Worm (Caenorhabditis elegans): ENCODE results near the gene mpz-5.

mpz-5 gene

DNA sequence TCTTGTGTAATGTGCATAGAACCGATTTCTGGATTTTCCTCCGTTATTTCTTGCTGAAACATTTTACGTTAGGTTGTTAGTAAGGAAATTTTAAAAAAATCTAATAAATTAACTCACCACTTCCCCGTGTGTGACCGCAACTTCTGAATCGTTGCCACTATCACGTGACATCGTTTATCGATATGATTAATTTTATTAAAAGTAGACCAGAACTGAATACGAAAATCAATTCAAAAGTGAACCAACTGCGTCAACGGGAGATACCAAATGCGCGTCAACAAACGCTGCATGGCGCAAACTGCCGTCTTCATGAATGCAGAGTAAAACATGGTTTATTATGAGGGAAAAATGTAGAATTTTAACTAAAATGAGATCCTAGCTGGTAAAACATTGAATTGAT is 7.6 kb downstream of the mpz-5 start, which contains the start of gene sir-2.1 (continued):
- TF ChIP-seq zfp-3 (GFP tag; conservative IDR thresholded peaks at IDR 0.05) (no peak), lin-38 (GFP tag; IDR thresholded peaks at IDR 0.05) (peak; percentile 53), mep-1 (tag; optimal IDR thresholded peaks at IDR 0.05) (peak; percentile 50), R02D3.7 (tag; optimal IDR thresholded peaks at IDR 0.05) (no peak), F26F4.8 (GFP tag; conservative IDR thresholded peaks at IDR 0.05) (no peak), skn-1 (tag; optimal IDR thresholded peaks at IDR 0.05) (no peak), hmg-1.1 (GFP tag; IDR thresholded peaks at IDR 0.05) (peak; percentile 57; the same call in 1 of the 2 replicates), D1046.2 (GFP tag; IDR thresholded peaks at IDR 0.05) (no peak), lin-39 (tag; optimal IDR thresholded peaks at IDR 0.05) (no peak)

DNA sequence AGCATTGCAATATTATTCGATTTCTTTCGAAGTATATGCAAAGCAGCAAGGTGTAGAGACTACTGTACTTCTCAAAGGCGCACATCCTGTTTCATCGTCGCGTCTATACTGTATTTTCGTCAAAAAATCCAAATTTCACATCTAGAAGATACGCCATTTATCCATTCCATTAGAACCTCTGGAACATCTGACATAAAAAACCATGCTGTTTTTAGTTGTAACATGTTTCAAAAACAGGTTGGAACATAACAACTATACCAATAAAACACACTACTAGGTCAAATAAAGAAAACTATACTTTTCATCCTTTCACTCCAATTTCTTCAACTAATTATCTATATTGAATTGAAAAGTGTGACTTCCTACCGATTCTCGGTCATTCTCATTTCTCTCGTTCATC is 13.3 kb downstream of the mpz-5 start, which contains the start of gene ugt-59:
ugt-59 (plus strand) TSS at position 301 of the 400 bp plus-strand sequence.
- TF ChIP-seq daf-12 (tag; optimal IDR thresholded peaks at IDR 0.05) (no peak), lin-38 (GFP tag; IDR thresholded peaks at IDR 0.05) (no peak), ceh-44 (GFP tag; IDR thresholded peaks at IDR 0.05) (no peak), F10B5.3 (tag; optimal IDR thresholded peaks at IDR 0.05) (no peak), fkh-10 (GFP tag; optimal IDR thresholded peaks at IDR 0.05) (no peak), D1046.2 (GFP tag; IDR thresholded peaks at IDR 0.05) (no peak), tra-1 (GFP tag; IDR thresholded peaks at IDR 0.05) (no peak), nhr-237 (tag; optimal IDR thresholded peaks at IDR 0.05) (no peak), nhr-25 (tag; optimal IDR thresholded peaks at IDR 0.05; ENCODE audit: borderline replicate concordance, insufficient read depth) (no peak), F37D6.2 (tag; optimal IDR thresholded peaks at IDR 0.05) (no peak), ces-1 (GFP tag; optimal IDR thresholded peaks at IDR 0.05) (no peak), hif-1 (tag; optimal IDR thresholded peaks at IDR 0.05) (no peak), ztf-7 (tag; optimal IDR thresholded peaks at IDR 0.05) (no peak), nhr-10 (tag; optimal IDR thresholded peaks at IDR 0.05) (no peak), lin-13 (GFP tag; optimal IDR thresholded peaks at IDR 0.05) (no peak), spr-1 (tag; optimal IDR thresholded peaks at IDR 0.05) (no peak), F44E2.7 (GFP tag; IDR thresholded peaks at IDR 0.05) (no peak)

DNA sequence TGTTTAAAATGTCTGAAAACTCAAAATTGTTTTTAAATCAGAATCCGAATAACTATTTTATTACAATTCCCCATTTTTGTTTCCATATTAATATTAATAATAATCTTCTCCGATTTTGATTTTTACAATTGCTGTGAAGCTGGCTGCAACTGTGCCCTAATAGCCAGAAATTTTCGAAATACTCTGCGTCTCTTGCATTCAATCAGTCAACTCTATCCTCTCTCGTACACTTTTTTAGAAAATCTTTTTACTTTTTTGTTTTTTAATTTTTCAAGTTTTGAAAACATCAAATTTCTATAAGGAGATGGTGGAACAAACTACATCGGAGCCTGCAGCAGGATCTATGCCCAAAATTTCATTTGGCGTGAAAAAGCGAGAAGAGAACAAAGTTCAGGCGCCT is 15.8 kb downstream of the mpz-5 start, which contains the start of gene gkow-1:
gkow-1 (plus strand) TSS at position 301 of the 400 bp plus-strand sequence.
- TF ChIP-seq arid-1 (GFP tag; conservative IDR thresholded peaks at IDR 0.05) (no peak), nhr-111 (GFP tag; optimal IDR thresholded peaks at IDR 0.05) (no peak), ztf-7 (tag; optimal IDR thresholded peaks at IDR 0.05) (no peak), jun-1 (tag; optimal IDR thresholded peaks at IDR 0.05) (no peak), aly-2 (tag; optimal IDR thresholded peaks at IDR 0.05) (no peak)

DNA sequence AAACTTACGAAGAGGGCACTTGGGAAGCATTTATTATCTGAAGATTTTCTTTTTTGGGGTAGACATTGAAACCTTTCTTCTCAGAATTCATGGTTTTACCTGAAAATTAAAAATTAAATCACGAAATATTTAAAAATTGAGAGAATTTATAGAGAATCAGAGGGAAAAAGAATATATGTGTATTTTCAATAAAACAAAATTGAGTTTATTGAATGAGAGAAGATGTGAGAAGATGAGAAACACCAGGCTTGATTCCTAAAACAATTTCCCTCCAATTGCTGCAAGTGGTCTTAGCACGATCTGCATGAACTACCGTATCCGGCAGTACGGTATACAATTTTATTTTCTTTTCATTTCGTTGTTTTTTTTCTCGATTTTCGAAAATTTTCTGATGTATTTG is 16.6 kb downstream of the mpz-5 start, which contains the start of gene R11A8.1:
R11A8.1 (minus strand) TSS at position 101 of the 400 bp plus-strand sequence.
- TF ChIP-seq ceh-44 (GFP tag; IDR thresholded peaks at IDR 0.05) (no peak), fkh-10 (GFP tag; optimal IDR thresholded peaks at IDR 0.05) (no peak), F44E2.7 (GFP tag; IDR thresholded peaks at IDR 0.05) (no peak), lir-3 (tag; optimal IDR thresholded peaks at IDR 0.05) (no peak), mxl-2 (GFP tag; conservative IDR thresholded peaks at IDR 0.05) (no peak), pha-4 (GFP tag; IDR thresholded peaks at IDR 0.05) (no peak), pha-4 (tag; optimal IDR thresholded peaks at IDR 0.05) (no peak), rbr-2 (tag; optimal IDR thresholded peaks at IDR 0.05) (no peak), unc-39 (tag; optimal IDR thresholded peaks at IDR 0.05) (no peak), lin-29 (GFP tag; IDR thresholded peaks at IDR 0.05) (no peak), tag-97 (GFP tag; IDR thresholded peaks at IDR 0.05) (no peak), nhr-42 (GFP tag; IDR thresholded peaks at IDR 0.05) (no peak), hlh-11 (tag; optimal IDR thresholded peaks at IDR 0.05) (no peak), nhr-111 (GFP tag; optimal IDR thresholded peaks at IDR 0.05) (no peak), dmd-9 (GFP tag; IDR thresholded peaks at IDR 0.05) (no peak)
